Worm (Caenorhabditis elegans): Measurements from ENCODE around the gene memb-1.

Gene memb-1

DNA sequence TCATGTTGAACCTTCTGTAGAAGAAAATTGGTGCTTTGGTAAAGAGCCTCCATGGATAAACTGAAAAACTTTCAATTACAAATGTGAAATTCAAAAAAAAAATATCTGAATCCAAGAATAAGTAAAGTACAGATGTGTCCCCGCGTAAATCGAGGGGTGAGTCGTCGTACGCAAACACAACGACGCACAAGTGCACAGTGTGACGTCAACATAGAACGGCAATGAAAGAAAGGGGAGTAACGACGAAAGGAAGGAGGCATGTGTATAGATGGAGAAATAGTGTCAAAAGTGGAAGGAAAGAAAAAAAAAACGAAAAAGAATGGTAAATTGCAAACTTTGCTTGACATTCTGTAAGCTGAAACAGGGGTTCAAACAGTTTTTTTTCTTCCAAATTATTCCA lies at the start of gene memb-1:
Gene memb-1, minus strand, starts transcription at position 60 of the 400 bp plus-strand sequence.
- no peak for TF ChIP-seq hlh-15 (tag; optimal IDR thresholded peaks at IDR 0.05)
- peak; percentile 2 for TF ChIP-seq ceh-14 (tag; optimal IDR thresholded peaks at IDR 0.05)
- TF ChIP-seq tbx-2 (tag; optimal IDR thresholded peaks at IDR 0.05): peak; percentile 29
- peak; percentile 63 for TF ChIP-seq ceh-31 (tag; optimal IDR thresholded peaks at IDR 0.05)
- TF ChIP-seq lin-11 (tag; optimal IDR thresholded peaks at IDR 0.05): no peak
- no peak for TF ChIP-seq npax-4 (tag; optimal IDR thresholded peaks at IDR 0.05)
- no peak for TF ChIP-seq nhr-11 (tag; optimal IDR thresholded peaks at IDR 0.05)
- TF ChIP-seq elt-2 (tag; optimal IDR thresholded peaks at IDR 0.05): peak; percentile 30
- TF ChIP-seq ref-2 (tag; optimal IDR thresholded peaks at IDR 0.05): peak; percentile 21
- TF ChIP-seq ceh-34 (tag; optimal IDR thresholded peaks at IDR 0.05): peak; percentile 7
- TF ChIP-seq pha-2 (tag; optimal IDR thresholded peaks at IDR 0.05): no peak
- no peak for TF ChIP-seq hlh-8 (tag; optimal IDR thresholded peaks at IDR 0.05)
- no peak for TF ChIP-seq mec-3 (tag; optimal IDR thresholded peaks at IDR 0.05; ENCODE audit: borderline replicate concordance)
- TF ChIP-seq ceh-2 (tag; optimal IDR thresholded peaks at IDR 0.05): no peak
- TF ChIP-seq pros-1 (tag; optimal IDR thresholded peaks at IDR 0.05): no peak
- TF ChIP-seq ceh-18 (tag; optimal IDR thresholded peaks at IDR 0.05): no peak
- no peak for TF ChIP-seq ceh-24 (tag; optimal IDR thresholded peaks at IDR 0.05)
- no peak for TF ChIP-seq pat-9 (tag; optimal IDR thresholded peaks at IDR 0.05)
- TF ChIP-seq che-1 (tag; optimal IDR thresholded peaks at IDR 0.05): no peak
- TF ChIP-seq ceh-45 (GFP tag; IDR thresholded peaks at IDR 0.05): no peak
- TF ChIP-seq Y22D7AL.16 (tag; optimal IDR thresholded peaks at IDR 0.05): no peak
- peak; percentile 47 for TF ChIP-seq C08G9.2 (tag; optimal IDR thresholded peaks at IDR 0.05)
- no peak for TF ChIP-seq dmd-4 (tag; optimal IDR thresholded peaks at IDR 0.05; ENCODE audit: borderline replicate concordance)
- TF ChIP-seq sox-2 (GFP tag; IDR thresholded peaks at IDR 0.05): no peak
- TF ChIP-seq C38D4.7 (GFP tag; optimal IDR thresholded peaks at IDR 0.05): no peak
- no peak for TF ChIP-seq F13H6.1 (tag; optimal IDR thresholded peaks at IDR 0.05)
- peak; percentile 42 for TF ChIP-seq unc-42 (tag; optimal IDR thresholded peaks at IDR 0.05)
- TF ChIP-seq sdc-2 (tag; optimal IDR thresholded peaks at IDR 0.05): peak; percentile 67

DNA sequence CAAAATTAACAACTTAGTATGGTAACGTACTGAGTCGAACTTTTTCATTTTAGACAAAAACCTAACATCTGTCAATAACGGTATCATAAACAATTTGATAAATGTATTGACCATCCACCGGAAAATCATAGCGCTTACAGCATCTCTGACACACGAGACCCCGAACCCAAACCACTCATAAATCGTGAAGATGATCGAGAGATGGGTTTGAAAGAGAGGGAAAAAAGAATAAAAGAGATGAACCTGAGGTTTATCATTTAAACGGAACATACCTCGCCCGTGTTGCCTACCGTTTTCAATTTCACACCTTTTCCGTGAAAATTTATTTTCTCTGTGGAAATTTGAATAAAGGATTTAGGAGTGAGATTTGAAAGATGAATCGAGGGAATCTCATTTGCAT lies 48.2 kb upstream of the memb-1 start:
- no peak for TF ChIP-seq pqm-1 (tag; optimal IDR thresholded peaks at IDR 0.05)
- TF ChIP-seq ets-4 (tag; optimal IDR thresholded peaks at IDR 0.05): no peak
- no peak for TF ChIP-seq unc-86 (tag; optimal IDR thresholded peaks at IDR 0.05)
- no peak for TF ChIP-seq elt-4 (tag; optimal IDR thresholded peaks at IDR 0.05)
- no peak for TF ChIP-seq sox-4 (tag; optimal IDR thresholded peaks at IDR 0.05)
- TF ChIP-seq ceh-18 (tag; optimal IDR thresholded peaks at IDR 0.05): no peak
- no peak for TF ChIP-seq sox-2 (GFP tag; IDR thresholded peaks at IDR 0.05)
- no peak for TF ChIP-seq T23F11.4 (GFP tag; optimal IDR thresholded peaks at IDR 0.05)
- no peak for TF ChIP-seq eyg-1 (tag; optimal IDR thresholded peaks at IDR 0.05)
- TF ChIP-seq ceh-14 (tag; optimal IDR thresholded peaks at IDR 0.05): no peak
- TF ChIP-seq ceh-34 (tag; optimal IDR thresholded peaks at IDR 0.05): no peak
- TF ChIP-seq fax-1 (tag; optimal IDR thresholded peaks at IDR 0.05): no peak
- TF ChIP-seq pat-9 (tag; optimal IDR thresholded peaks at IDR 0.05): no peak
- TF ChIP-seq unc-55 (GFP tag; optimal IDR thresholded peaks at IDR 0.05): no peak
- no peak for TF ChIP-seq nhr-11 (tag; optimal IDR thresholded peaks at IDR 0.05)
- TF ChIP-seq pros-1 (tag; optimal IDR thresholded peaks at IDR 0.05): no peak

DNA sequence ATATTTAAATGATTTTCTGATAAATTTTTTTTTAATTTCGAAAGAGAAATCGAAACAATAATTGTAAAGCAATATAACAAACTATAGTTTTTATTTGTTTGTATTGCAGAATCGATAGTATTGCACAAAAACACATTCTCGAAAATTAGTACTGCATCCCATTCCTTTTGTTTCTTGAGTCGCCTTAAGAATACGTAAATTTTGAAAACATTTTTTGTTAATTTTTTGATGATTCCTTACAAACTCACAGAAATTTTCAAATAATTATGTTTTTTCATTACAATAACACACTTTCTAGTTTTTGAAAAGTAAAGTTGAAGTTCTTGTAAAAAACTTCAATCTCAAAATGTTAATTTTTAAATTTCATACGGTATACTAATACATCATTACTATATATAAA lies 44.8 kb upstream of the memb-1 start:
- no peak for TF ChIP-seq elt-2 (tag; optimal IDR thresholded peaks at IDR 0.05)
- no peak for TF ChIP-seq T23F11.4 (GFP tag; optimal IDR thresholded peaks at IDR 0.05)
- TF ChIP-seq hlh-30 (tag; optimal IDR thresholded peaks at IDR 0.05; ENCODE audit: insufficient read depth): no peak
- no peak for TF ChIP-seq K09A11.1 (tag; optimal IDR thresholded peaks at IDR 0.05; ENCODE audit: insufficient read depth)
- TF ChIP-seq K02D7.2 (tag; optimal IDR thresholded peaks at IDR 0.05): no peak
- TF ChIP-seq C38D4.7 (GFP tag; optimal IDR thresholded peaks at IDR 0.05): no peak
- TF ChIP-seq ceh-18 (tag; optimal IDR thresholded peaks at IDR 0.05): no peak
- TF ChIP-seq ceh-14 (tag; optimal IDR thresholded peaks at IDR 0.05): no peak
- TF ChIP-seq F13H6.1 (tag; optimal IDR thresholded peaks at IDR 0.05): no peak
- no peak for TF ChIP-seq nfya-1 (tag; optimal IDR thresholded peaks at IDR 0.05)
- no peak for TF ChIP-seq ceh-9 (tag; optimal IDR thresholded peaks at IDR 0.05)
- TF ChIP-seq sdc-2 (tag; optimal IDR thresholded peaks at IDR 0.05): no peak
- no peak for TF ChIP-seq ztf-16 (tag; optimal IDR thresholded peaks at IDR 0.05)
- TF ChIP-seq ceh-2 (tag; optimal IDR thresholded peaks at IDR 0.05): no peak
- TF ChIP-seq dmd-4 (tag; optimal IDR thresholded peaks at IDR 0.05; ENCODE audit: borderline replicate concordance): no peak
- TF ChIP-seq madf-2 (tag; optimal IDR thresholded peaks at IDR 0.05): no peak
- TF ChIP-seq nhr-11 (tag; optimal IDR thresholded peaks at IDR 0.05): no peak
- TF ChIP-seq mec-3 (tag; optimal IDR thresholded peaks at IDR 0.05; ENCODE audit: borderline replicate concordance): no peak
- TF ChIP-seq Y22D7AL.16 (tag; optimal IDR thresholded peaks at IDR 0.05): no peak

Measured in whole organism, late embryonic.